Worm (Caenorhabditis elegans): ENCODE measurements around the gene gldc-1.

DNA sequence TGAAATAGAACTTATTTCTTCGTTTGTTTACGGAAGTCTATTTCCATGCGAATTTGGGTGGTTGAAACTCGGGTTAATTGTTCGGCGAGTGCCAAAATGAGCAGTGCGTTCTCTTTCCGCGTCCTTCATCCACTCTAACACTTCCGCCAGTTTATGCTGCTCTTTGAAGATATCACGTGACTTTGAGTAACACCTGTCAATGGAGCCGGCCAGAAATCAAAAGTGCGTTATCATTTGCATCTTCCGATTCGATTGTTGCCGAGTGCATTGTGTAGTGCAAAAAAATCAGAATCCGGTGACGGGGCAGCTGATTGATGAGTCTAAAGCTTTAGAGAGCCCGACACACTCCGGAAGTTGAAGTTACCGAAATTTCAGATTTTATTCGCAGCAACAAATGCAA lies 49.2 kb upstream of the gldc-1 start:
- no peak for TF ChIP-seq lin-13 (tag; optimal IDR thresholded peaks at IDR 0.05)
- no peak for TF ChIP-seq nhr-12 (tag; optimal IDR thresholded peaks at IDR 0.05)
- TF ChIP-seq nhr-237 (tag; optimal IDR thresholded peaks at IDR 0.05): no peak
- TF ChIP-seq zip-8 (tag; optimal IDR thresholded peaks at IDR 0.05): no peak
- TF ChIP-seq nhr-76 (tag; optimal IDR thresholded peaks at IDR 0.05): no peak
- no peak for TF ChIP-seq mep-1 (tag; optimal IDR thresholded peaks at IDR 0.05)
- TF ChIP-seq pha-4 (tag; optimal IDR thresholded peaks at IDR 0.05): no peak
- TF ChIP-seq unc-39 (tag; optimal IDR thresholded peaks at IDR 0.05): no peak
- TF ChIP-seq unc-62 (GFP tag; optimal IDR thresholded peaks at IDR 0.05): peak; percentile 58
- TF ChIP-seq mab-5 (tag; optimal IDR thresholded peaks at IDR 0.05): no peak
- TF ChIP-seq ces-1 (GFP tag; optimal IDR thresholded peaks at IDR 0.05): no peak
